Worm (Caenorhabditis elegans) whole organism, midembryonic: ENCODE results near the gene sas-4.

Experiments
- med-1 ChIP-seq: sonication (generic microtip); optimal IDR thresholded peaks from 2 replicates; lab custom pipeline; 2017; ENCODE audit warnings: missing genetic modification characterization, mild to moderate bottlenecking, missing compliant biosample characterization, antibody characterized with exemption, missing genetic modification reagents; ENCODE audit not compliant: insufficient read depth
- ref-1 ChIP-seq: fragments of 200-800 bp; sonication (Bioruptor generic); conservative IDR thresholded peaks from 2 replicates; pipeline ENCODE4 v1.3.6; 2022; ENCODE audit warnings: missing genetic modification reagents, missing genetic modification characterization, missing compliant biosample characterization

DNA sequence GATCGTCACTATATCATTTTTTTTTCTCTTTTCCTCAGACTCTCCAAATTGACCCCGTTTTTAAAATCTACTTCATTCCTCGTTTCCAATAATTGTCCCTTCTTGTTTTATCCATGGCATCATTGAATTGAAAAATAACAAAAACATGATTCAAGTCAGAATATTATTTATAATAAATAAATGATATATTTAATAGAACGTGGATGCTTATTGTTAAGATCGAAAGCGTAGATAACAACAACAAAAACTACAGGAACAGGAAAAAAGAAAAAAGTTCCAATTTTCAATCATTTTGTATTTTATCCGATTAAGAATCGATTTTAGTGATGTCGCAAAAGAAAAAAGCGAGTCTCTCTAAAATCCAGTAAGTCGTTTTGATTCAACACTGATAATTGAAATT lies 6.0 kb downstream of the sas-4 start, which contains the start of gene F10E9.2:
- TF ChIP-seq med-1 (GFP tag; lab: Kevin White, UChicago) (no peak), ref-1 (GFP tag; lab: Robert Waterston, UW) (no peak)
